Fruit fly (Drosophila melanogaster) S2 (cell line): Measurements from ENCODE around the gene CG9702.

ENCODE experiments used
- CG8478 ChIP-seq: fragments of >200 bp; optimal IDR thresholded peaks from 2 replicates; lab custom pipeline; 2018
- CTCF ChIP-seq, 2 experiments: fragments of >200 bp; optimal IDR thresholded peaks; 2 replicates each; lab custom pipeline; 2018

Gene CG9702

DNA sequence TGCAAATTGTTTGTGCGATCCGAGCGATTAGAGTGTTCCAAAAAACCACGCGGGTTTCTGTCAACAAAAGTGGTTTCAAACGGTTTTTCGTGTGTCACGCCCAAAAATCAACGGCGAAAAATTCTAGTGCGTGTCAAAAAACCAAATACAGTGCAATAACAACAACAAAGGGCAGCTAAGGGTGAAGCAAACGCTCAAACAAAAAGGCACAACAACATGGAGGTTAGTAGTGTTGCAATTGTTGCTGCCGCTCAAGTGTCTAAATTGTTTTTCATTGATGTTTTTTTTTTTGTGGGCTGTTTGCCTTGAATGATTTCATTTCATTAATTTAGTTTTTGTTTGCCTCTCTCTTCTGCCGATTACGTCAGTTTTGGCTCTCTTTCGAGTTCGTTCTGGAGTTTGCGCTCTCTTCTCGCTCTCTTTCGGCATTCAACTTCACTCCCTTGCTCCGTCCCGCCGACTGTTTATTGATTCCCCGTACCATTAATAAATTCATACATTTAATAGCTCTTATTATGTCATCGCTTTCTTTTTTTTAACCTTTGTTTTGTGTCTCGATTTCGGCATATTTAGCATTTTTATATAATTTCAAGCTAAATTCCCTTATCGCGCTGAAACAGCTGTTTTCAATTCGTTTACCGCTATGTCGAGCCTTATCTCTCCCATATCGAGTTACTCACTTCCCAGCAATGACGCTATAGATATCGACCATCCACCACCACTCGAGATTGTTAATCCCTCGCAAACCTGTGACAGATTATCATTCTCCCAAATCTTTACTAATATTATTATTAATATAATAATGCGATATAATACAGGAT lies 15.8 kb upstream of the CG9702 start:
- TF ChIP-seq CTCF (optimal IDR thresholded peaks at IDR 0.05; lab: Kevin White, UChicago): no peak
- no peak for TF ChIP-seq CG8478

DNA sequence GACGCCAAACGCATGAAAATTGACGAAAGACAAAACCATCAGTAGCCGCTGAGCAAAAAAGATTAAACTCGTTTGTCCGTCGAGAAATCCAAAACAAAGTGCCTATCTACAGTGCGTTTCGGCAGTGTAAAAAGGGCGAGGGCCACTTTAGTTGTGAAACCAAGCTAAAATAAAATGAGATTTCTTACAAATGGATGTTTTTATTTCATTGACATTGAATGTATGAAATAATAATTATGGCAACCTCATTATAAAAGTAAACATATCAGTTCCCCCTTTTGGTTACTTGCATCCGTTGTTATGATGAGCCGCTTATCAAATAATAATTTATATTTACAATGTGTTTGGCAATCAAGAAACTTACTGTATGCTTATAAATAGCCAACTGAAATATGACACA lies 14.8 kb upstream of the CG9702 start:
- no peak for TF ChIP-seq CTCF (optimal IDR thresholded peaks at IDR 0.05; lab: Kevin White, UChicago)
- TF ChIP-seq CG8478: no peak

DNA sequence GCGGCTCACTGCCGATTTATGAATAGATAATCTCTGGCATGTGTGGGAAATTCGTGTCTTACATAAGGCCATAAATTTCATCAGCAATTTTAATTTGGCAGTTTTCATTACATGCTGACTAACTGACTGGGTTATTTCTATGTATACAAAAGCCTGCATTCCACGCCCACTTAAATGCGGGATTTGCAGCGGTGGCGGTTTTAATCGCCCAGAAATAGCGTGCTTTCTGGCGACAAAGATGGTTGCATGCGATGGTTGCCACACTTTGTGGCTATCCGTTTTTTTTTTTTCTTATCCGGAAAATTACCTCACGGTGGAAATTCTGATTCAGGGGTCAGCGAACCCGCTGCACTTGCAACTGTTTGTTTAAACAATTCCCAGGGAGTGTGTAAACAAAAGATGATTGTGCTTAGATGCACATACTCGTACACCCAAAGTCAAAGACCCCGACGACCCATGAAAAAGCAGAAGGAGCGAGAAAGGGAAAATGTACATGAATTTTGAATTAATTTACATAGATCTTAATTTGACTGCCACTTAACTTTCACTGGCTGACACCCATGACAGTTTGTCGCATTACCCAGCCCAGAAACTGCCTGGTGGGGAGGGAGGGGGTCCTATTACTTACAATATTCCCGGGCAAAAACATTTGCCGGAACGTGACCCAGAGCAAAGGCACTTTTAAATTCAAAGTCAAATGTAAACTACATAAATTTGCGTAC lies 12.9 kb upstream of the CG9702 start:
- TF ChIP-seq CG8478 (no peak), CTCF (optimal IDR thresholded peaks at IDR 0.05; lab: Kevin White, UChicago) (no peak)

DNA sequence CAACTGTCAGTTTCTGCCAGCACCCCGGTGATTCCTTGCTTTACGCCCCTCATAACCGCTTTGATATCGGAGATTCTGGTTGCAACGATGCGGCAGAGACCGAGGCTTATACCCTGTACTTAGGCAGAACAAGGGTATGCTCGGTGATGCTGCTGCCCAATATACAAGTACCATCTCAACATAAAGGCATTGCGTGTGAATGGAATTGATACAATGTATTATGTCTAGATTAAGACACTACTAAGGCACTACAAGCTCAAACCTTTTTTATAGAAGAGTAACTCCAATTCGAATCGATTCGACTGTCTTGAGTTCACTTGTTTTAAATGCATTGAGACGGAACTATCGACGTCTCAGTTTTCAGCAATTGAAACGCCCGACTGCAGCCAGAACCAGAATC lies 12.0 kb upstream of the CG9702 start:
- no peak for TF ChIP-seq CG8478
- TF ChIP-seq CTCF (optimal IDR thresholded peaks at IDR 0.05; lab: Kevin White, UChicago): no peak

- TF ChIP-seq CTCF (optimal IDR thresholded peaks at IDR 0.05; lab: Kevin White, UChicago): no peak
These were observed 8.6 kb upstream of the CG9702 start for dm6 chr3R:30570554-30571141.

- TF ChIP-seq CTCF (optimal IDR thresholded peaks at IDR 0.05; lab: Kevin White, UChicago) (no peak), CG8478 (no peak)
These were observed 4.3 kb downstream of the CG9702 start, which contains the start of gene Rpt6R for dm6 chr3R:30583542-30583941. TSS of gene Rpt6R (minus strand) at chr3R:30583697.

DNA sequence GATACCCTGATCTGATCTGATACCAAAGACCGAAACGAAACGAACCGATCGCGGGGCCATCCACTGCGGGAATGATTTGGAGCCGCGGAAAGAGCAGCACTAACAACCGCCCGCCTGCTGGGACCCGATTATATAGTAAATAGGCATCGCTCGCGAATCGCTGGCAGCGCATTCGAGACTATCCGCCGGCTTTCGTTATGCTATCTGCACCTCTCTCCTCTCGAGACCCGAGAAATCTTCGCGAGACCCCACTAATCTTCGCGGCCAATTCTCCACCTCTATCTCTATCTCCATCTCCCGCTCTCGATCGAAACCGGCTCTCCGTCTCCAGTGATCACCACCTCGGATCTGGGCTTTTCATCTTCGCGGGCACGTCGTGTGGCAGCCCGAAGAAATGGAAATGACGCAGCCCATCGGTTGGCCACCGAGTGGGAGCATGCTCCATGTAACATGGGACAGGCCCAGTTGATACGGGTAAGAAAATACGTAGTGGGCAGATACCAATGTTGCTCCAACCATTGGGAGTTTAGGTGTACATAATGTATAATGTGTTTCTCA lies 8.0 kb downstream of the CG9702 start, which contains the start of gene CG9717:
TSS of gene CG9717 (minus strand) at position 107 of the 558 bp plus-strand sequence.
- no peak for TF ChIP-seq CG8478
- TF ChIP-seq CTCF (optimal IDR thresholded peaks at IDR 0.05; lab: Kevin White, UChicago): no peak

DNA sequence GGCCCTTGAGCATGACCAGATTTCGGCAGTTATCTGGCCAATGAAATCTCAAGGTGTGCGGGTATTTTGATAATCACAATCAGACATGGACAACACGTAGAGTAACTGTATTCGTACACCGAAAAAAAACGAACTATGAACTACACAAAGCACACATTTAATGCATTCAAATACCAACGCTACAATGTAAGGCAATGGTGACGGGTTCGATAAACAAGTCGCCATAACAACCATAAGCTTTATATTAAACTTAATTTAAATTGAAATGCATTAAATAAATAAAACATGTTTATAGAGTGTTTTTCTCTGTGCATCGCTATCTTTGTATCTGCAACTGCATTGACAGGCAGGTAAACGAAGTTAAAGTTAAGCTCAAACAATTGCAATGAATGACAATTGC lies 11.0 kb downstream of the CG9702 start:
- TF ChIP-seq CTCF (optimal IDR thresholded peaks at IDR 0.05; lab: Kevin White, UChicago): no peak
- no peak for TF ChIP-seq CG8478

dm6 chr3R:30590845-30591244 lies 11.6 kb downstream of the CG9702 start:
- TF ChIP-seq CTCF (optimal IDR thresholded peaks at IDR 0.05; lab: Kevin White, UChicago) (no peak), CG8478 (no peak)

dm6 chr3R:30592733-30593132 lies 13.5 kb downstream of the CG9702 start:
- TF ChIP-seq CG8478: no peak
- no peak for TF ChIP-seq CTCF (optimal IDR thresholded peaks at IDR 0.05; lab: Kevin White, UChicago)

DNA sequence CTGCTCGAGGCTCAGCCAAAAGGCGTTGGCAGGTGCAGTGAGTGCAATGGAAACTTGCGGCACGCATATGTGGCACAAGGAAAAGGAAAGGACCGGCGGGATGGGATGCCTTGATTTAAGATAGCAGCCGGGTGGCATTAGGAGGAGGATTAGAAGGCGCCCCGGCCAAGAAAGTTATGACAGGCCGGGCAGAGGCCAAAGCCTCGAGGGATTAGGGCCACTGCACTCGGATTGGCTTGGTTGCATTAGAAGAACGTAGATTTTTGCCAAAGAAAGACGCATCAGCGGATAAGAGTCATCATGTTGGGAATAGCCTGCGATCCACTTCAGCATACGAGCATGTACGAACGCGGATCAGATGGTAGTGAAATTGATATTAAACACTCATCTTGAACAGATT lies 17.5 kb downstream of the CG9702 start, which contains the start of gene CG31019:
TSS of gene CG31019 (plus strand) at position 301 of the 400 bp plus-strand sequence.
- no peak for TF ChIP-seq CTCF (optimal IDR thresholded peaks at IDR 0.05; lab: Kevin White, UChicago)
- TF ChIP-seq CG8478: no peak

- no peak for TF ChIP-seq CG8478
- TF ChIP-seq CTCF (optimal IDR thresholded peaks at IDR 0.05; lab: Kevin White, UChicago): no peak
These were observed 20.3 kb downstream of the CG9702 start for dm6 chr3R:30599404-30599980.

- TF ChIP-seq CG8478 (no peak), CTCF (optimal IDR thresholded peaks at IDR 0.05; lab: Kevin White, UChicago) (no peak)
These were observed 21.2 kb downstream of the CG9702 start for dm6 chr3R:30600154-30601009.
